Worm (Caenorhabditis elegans): ENCODE results near the gene srx-105.

DNA sequence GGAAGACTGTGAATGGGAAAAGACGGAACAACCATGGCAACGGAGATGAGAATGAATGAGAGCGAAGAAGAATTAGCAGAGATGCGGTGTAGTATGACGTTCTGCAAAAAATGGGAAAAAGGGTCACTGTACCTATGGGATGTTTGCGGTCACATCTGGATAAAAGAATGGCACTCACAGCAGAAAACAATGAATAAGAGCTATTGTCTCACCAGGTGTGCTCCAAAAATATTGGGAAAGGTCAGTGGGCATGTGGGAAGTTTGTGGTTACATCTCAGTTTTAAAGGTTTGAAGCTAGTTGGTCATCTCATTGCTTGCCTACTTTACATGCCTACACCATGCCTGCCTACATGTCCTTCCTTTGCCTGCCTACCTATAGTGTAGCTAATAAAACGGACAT, 49.5 kb upstream of the srx-105 start, which contains the start of gene fbxb-91:
- TF ChIP-seq elt-2 (tag; optimal IDR thresholded peaks at IDR 0.05) (no peak), aly-2 (tag; optimal IDR thresholded peaks at IDR 0.05) (no peak), lin-15B (tag; optimal IDR thresholded peaks at IDR 0.05) (no peak), lin-39 (tag; optimal IDR thresholded peaks at IDR 0.05) (no peak), unc-39 (tag; optimal IDR thresholded peaks at IDR 0.05) (no peak), skn-1 (tag; optimal IDR thresholded peaks at IDR 0.05) (no peak), nhr-12 (tag; optimal IDR thresholded peaks at IDR 0.05) (no peak), ama-1 (optimal IDR thresholded peaks at IDR 0.05) (no peak), mml-1 (tag; optimal IDR thresholded peaks at IDR 0.05) (no peak), daf-12 (tag; optimal IDR thresholded peaks at IDR 0.05) (no peak)

All from whole organism, L3 larva.